Worm (Caenorhabditis elegans): ENCODE results near the gene kbp-1.

The kbp-1 gene

DNA sequence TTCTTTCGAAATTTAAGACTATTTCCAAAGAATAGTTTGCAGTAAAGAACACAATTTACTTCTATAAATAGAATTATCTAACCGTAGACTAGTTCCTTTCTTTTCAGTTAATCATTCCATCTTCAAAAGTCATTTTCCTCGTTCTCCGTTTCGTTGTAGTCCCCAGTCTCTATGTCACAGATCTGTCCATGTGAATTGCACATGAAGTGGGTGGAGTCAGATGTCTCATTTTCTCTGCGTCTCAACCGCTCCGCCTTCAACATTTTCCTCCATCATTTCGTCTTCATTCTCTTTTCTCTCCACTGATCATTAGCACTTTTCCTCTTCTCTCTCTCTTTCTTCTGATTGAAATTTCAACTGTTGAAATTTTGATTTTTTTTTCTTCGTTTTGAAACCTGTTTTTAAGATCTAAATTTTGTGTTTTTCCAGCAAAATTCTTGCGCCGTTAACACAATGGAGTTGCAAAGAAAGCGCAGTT is 28.2 kb downstream of the kbp-1 start, which contains the start of gene T07E3.4 (continued):
- TF ChIP-seq cey-2 (tag; optimal IDR thresholded peaks at IDR 0.05; ENCODE audit: borderline replicate concordance, insufficient read depth), result peak; percentile 19
- 0 out of 2 replicates have a peak, but pooled peaks have one; percentile 30 for TF ChIP-seq pha-4 (GFP tag; IDR thresholded peaks at IDR 0.05)
- no peak for TF ChIP-seq pha-4 (tag; optimal IDR thresholded peaks at IDR 0.05)
- peak; percentile 23 for TF ChIP-seq nhr-10 (tag; optimal IDR thresholded peaks at IDR 0.05)
- TF ChIP-seq egl-27 (tag; optimal IDR thresholded peaks at IDR 0.05), result no peak
- peak; percentile 60 for TF ChIP-seq T20F7.1 (GFP tag; optimal IDR thresholded peaks at IDR 0.05)
- no peak for TF ChIP-seq ceh-62 (tag; optimal IDR thresholded peaks at IDR 0.05)
- TF ChIP-seq nhr-11 (tag; optimal IDR thresholded peaks at IDR 0.05), result peak; percentile 84

DNA sequence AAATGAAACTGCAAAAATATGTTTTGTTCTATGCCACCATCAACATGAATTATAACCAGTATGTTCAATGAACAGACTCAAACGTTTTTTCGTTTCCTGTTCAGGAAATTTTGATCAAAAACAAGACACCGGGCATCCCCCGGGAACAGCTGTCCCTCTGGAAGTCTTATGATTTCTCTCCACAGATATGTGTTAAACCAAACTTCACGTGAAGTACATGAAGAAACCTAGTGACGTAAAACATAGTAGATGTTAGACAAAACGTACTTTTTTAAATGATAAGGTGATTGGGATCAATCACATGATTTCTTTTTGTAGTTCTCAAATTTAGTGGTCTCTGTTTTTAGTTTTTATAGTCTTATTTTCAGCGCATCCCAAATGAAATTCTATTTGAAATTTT is 29.1 kb downstream of the kbp-1 start:
- TF ChIP-seq hlh-11 (tag; optimal IDR thresholded peaks at IDR 0.05) (peak; percentile 81), T26A8.4 (GFP tag; IDR thresholded peaks at IDR 0.05) (no peak), snpc-1.2 (GFP tag; IDR thresholded peaks at IDR 0.05) (no peak), dmd-9 (GFP tag; IDR thresholded peaks at IDR 0.05) (no peak), pqm-1 (tag; optimal IDR thresholded peaks at IDR 0.05) (no peak), lin-1 (GFP tag; IDR thresholded peaks at IDR 0.05) (0 out of 2 replicates have a peak, but pooled peaks have one; percentile 31), ZK546.5 (tag; optimal IDR thresholded peaks at IDR 0.05) (no peak), mep-1 (tag; optimal IDR thresholded peaks at IDR 0.05) (peak; percentile 39), unc-62 (GFP tag; optimal IDR thresholded peaks at IDR 0.05 in 1 of 2) (peak in 1 of 2 experiments; percentile 72), unc-62 (tag; optimal IDR thresholded peaks at IDR 0.05) (no peak), ceh-44 (GFP tag; IDR thresholded peaks at IDR 0.05) (no peak), ztf-11 (tag; optimal IDR thresholded peaks at IDR 0.05) (no peak), zfp-3 (GFP tag; conservative IDR thresholded peaks at IDR 0.05) (0 out of 2 replicates have a peak, but pooled peaks have one; percentile 16), dmd-6 (GFP tag; IDR thresholded peaks at IDR 0.05) (peak; percentile 74), nhr-41 (GFP tag; IDR thresholded peaks at IDR 0.05) (no peak), Y105C5A.15 (GFP tag; IDR thresholded peaks at IDR 0.05) (no peak), lim-7 (GFP tag; IDR thresholded peaks at IDR 0.05) (no peak), rbr-2 (tag; optimal IDR thresholded peaks at IDR 0.05) (no peak), unc-39 (tag; optimal IDR thresholded peaks at IDR 0.05) (no peak), madf-9 (GFP tag; conservative IDR thresholded peaks at IDR 0.05) (no peak), ceh-62 (tag; optimal IDR thresholded peaks at IDR 0.05) (no peak), nhr-237 (tag; optimal IDR thresholded peaks at IDR 0.05) (no peak), aha-1 (tag) (no peak), mxl-2 (GFP tag; conservative IDR thresholded peaks at IDR 0.05) (peak; percentile 60), nhr-111 (GFP tag; optimal IDR thresholded peaks at IDR 0.05) (no peak), dve-1 (tag; optimal IDR thresholded peaks at IDR 0.05; ENCODE audit: insufficient read depth) (peak; percentile 61), lsy-2 (tag; optimal IDR thresholded peaks at IDR 0.05) (peak in 1 of 2 experiments; percentile 44), ceh-20 (GFP tag; IDR thresholded peaks at IDR 0.05) (peak; percentile 58; the same call in 1 of the 2 replicates), set-16 (GFP tag; IDR thresholded peaks at IDR 0.05) (no peak), Y48G9A.11 (GFP tag; IDR thresholded peaks at IDR 0.05) (no peak), saeg-2 (GFP tag; IDR thresholded peaks at IDR 0.05) (no peak), nhr-28 (tag; optimal IDR thresholded peaks at IDR 0.05) (peak; percentile 80), lin-15B (tag; optimal IDR thresholded peaks at IDR 0.05) (no peak), mxl-3 (GFP tag; optimal IDR thresholded peaks at IDR 0.05) (no peak), T20F7.1 (GFP tag; optimal IDR thresholded peaks at IDR 0.05) (peak; percentile 51), daf-16 (GFP tag; optimal IDR thresholded peaks at IDR 0.05) (peak in 1 of 2 experiments; percentile 1), daf-16 (tag; optimal IDR thresholded peaks at IDR 0.05) (peak; percentile 22), daf-19 (GFP tag; conservative IDR thresholded peaks at IDR 0.05) (no peak), mdl-1 (tag; optimal IDR thresholded peaks at IDR 0.05) (peak in 1 of 2 experiments; percentile 52), hlh-30 (tag; optimal IDR thresholded peaks at IDR 0.05; ENCODE audit: insufficient read depth) (peak; percentile 84), php-3 (GFP tag; IDR thresholded peaks at IDR 0.05) (0 out of 2 replicates have a peak, but pooled peaks have one; percentile 38), gei-8 (GFP tag; optimal IDR thresholded peaks at IDR 0.05) (no peak), sdz-12 (GFP tag; optimal IDR thresholded peaks at IDR 0.05) (no peak), nhr-48 (tag; optimal IDR thresholded peaks at IDR 0.05) (peak; percentile 47)
